Worm (Caenorhabditis elegans): ENCODE results near the gene F13A7.1.

DNA sequence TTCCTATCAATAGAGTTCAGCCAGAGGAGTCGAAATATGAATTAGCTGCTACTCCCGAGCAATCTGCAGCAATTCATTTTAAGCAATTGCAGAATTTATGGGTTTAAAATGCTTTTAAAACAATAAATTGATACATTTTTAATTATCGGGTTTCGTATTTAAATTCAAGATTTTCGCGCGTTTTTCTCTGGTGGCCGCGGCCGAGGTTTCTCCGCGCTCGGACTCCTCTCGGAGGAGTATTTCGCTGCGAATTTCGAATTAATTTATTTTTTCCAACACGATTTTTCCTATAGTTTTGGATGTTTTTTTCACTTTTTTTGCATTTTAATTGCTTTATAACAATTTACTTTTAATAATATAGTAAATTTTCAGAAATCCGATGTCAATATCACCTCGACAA lies 23.8 kb upstream of the F13A7.1 start, which contains the start of gene F13A7.14:
- TF ChIP-seq fkh-10 (GFP tag; optimal IDR thresholded peaks at IDR 0.05) (no peak), unc-130 (tag; optimal IDR thresholded peaks at IDR 0.05) (peak; percentile 79), ceh-63 (GFP tag; optimal IDR thresholded peaks at IDR 0.05) (peak; percentile 32), fos-1 (tag; optimal IDR thresholded peaks at IDR 0.05) (no peak), pqm-1 (tag; optimal IDR thresholded peaks at IDR 0.05) (no peak), nhr-12 (tag; optimal IDR thresholded peaks at IDR 0.05) (no peak), mdl-1 (tag; optimal IDR thresholded peaks at IDR 0.05) (peak in 1 of 2 experiments; percentile 47), F16B12.6 (tag; optimal IDR thresholded peaks at IDR 0.05) (peak; percentile 15), pag-3 (tag; optimal IDR thresholded peaks at IDR 0.05; ENCODE audit: borderline replicate concordance, insufficient read depth) (no peak), nhr-28 (tag; optimal IDR thresholded peaks at IDR 0.05) (no peak)

Measured in whole organism, L1 larva.